Fruit fly (Drosophila melanogaster) whole organism, wandering third instar larva: ENCODE measurements around the gene CG15408.

ENCODE experiments used
- Abd-B ChIP-seq: fragments of >200 bp; optimal IDR thresholded peaks from 2 replicates; lab custom pipeline; 2017; ENCODE audit warnings: missing biosample characterization, missing genetic modification characterization
- CG32264 ChIP-seq: fragments of 200-800 bp; sonication (Bioruptor generic); optimal IDR thresholded peaks from 2 replicates; lab custom pipeline; 2016; ENCODE audit warnings: missing biosample characterization, missing genetic modification characterization
- CrebA ChIP-seq: fragments of 200-800 bp; sonication (Bioruptor generic); optimal IDR thresholded peaks from 2 replicates; lab custom pipeline; 2016; ENCODE audit warnings: missing biosample characterization, mild to moderate bottlenecking, missing genetic modification characterization, borderline replicate concordance
- Dfd ChIP-seq: fragments of >200 bp; optimal IDR thresholded peaks from 2 replicates; lab custom pipeline; 2017; ENCODE audit warnings: missing biosample characterization, missing genetic modification characterization
- Dif ChIP-seq: fragments of 200-275, 200-300 bp; sonication (Bioruptor generic); optimal IDR thresholded peaks from 2 replicates; lab custom pipeline; 2018; ENCODE audit warnings: missing biosample characterization, missing genetic modification characterization; ENCODE audit not compliant: partially characterized antibody
- HLH106 ChIP-seq: fragments of 200-800 bp; optimal IDR thresholded peaks from 3 replicates; lab custom pipeline; 2019; ENCODE audit warnings: missing biosample characterization, mild to moderate bottlenecking, missing genetic modification characterization, moderate library complexity
- Hnf4 ChIP-seq: fragments of 200-800 bp; sonication (Bioruptor generic); optimal IDR thresholded peaks from 2 replicates; lab custom pipeline; 2016; ENCODE audit warnings: missing biosample characterization, mild to moderate bottlenecking, missing genetic modification characterization
- Hr78 ChIP-seq: fragments of >200 bp; optimal IDR thresholded peaks from 2 replicates; lab custom pipeline; 2017; ENCODE audit warnings: missing biosample characterization, missing genetic modification characterization
- Myc ChIP-seq: fragments of >200 bp; optimal IDR thresholded peaks from 2 replicates; lab custom pipeline; 2017
- Rel ChIP-seq, 2 experiments: fragments of 200-800 bp; sonication (Bioruptor generic) in 1 of 2; optimal IDR thresholded peaks; 2 replicates in 1 of 2; 3 replicates in 1 of 2; lab custom pipeline; 2016 to 2019; ENCODE audit warnings: mild to moderate bottlenecking in 2 of 2, missing biosample characterization in 2 of 2, missing genetic modification characterization in 2 of 2, moderate library complexity in 1 of 2
- Sp1 ChIP-seq: fragments of 200-800 bp; sonication (Bioruptor generic); optimal IDR thresholded peaks from 3 replicates; lab custom pipeline; 2019; ENCODE audit warnings: missing biosample characterization, mild to moderate bottlenecking, missing genetic modification characterization, moderate library complexity
- br ChIP-seq: fragments of 200-800 bp; sonication (Bioruptor generic); optimal IDR thresholded peaks from 2 replicates; lab custom pipeline; 2016; ENCODE audit warnings: missing biosample characterization, missing genetic modification characterization
- brk ChIP-seq: fragments of 200-800 bp; sonication (Bioruptor generic); optimal IDR thresholded peaks from 2 replicates; lab custom pipeline; 2016; ENCODE audit warnings: missing biosample characterization, mild to moderate bottlenecking, missing genetic modification characterization
- dl ChIP-seq, 2 experiments: fragments of 175-275, 200-275 bp in 1 of 2; fragments of 200-275 bp in 1 of 2; sonication (Bioruptor generic); optimal IDR thresholded peaks; lab custom pipeline; 2018; ENCODE audit warnings: mild to moderate bottlenecking in 2 of 2, missing biosample characterization in 2 of 2, missing genetic modification characterization in 2 of 2, moderate library complexity in 2 of 2; ENCODE audit not compliant: partially characterized antibody in 2 of 2, insufficient read depth in 1 of 2
- dmrt93B ChIP-seq: fragments of 200-800 bp; sonication (Bioruptor generic); optimal IDR thresholded peaks from 2 replicates; lab custom pipeline; 2018; ENCODE audit warnings: missing biosample characterization, mild to moderate bottlenecking, missing genetic modification characterization
- dsf ChIP-seq: sonication (Bioruptor generic); optimal IDR thresholded peaks from 2 replicates; lab custom pipeline; 2016; ENCODE audit warnings: missing biosample characterization, missing genetic modification characterization, borderline replicate concordance
- foxo ChIP-seq, 2 experiments: fragments of 200-800 bp; sonication (Bioruptor generic); optimal IDR thresholded peaks; 2 replicates in 1 of 2; 3 replicates in 1 of 2; lab custom pipeline; 2016 to 2017; ENCODE audit warnings: missing biosample characterization in 2 of 2, missing genetic modification characterization in 2 of 2
- h ChIP-seq: fragments of 200-800 bp; sonication (Bioruptor generic); optimal IDR thresholded peaks from 3 replicates; lab custom pipeline; 2016; ENCODE audit warnings: missing biosample characterization, mild to moderate bottlenecking, missing genetic modification characterization
- jim ChIP-seq: fragments of 175-275, 200-325 bp; sonication (Bioruptor generic); optimal IDR thresholded peaks from 2 replicates; lab custom pipeline; 2016; ENCODE audit warnings: missing biosample characterization, mild to moderate bottlenecking, missing genetic modification characterization
- lola ChIP-seq: fragments of >200 bp; optimal IDR thresholded peaks from 2 replicates; lab custom pipeline; 2017; ENCODE audit warnings: missing biosample characterization, missing genetic modification characterization
- pan ChIP-seq: fragments of >200 bp; optimal IDR thresholded peaks from 2 replicates; lab custom pipeline; 2017
- psq ChIP-seq: fragments of 200-800 bp; sonication (Bioruptor generic); optimal IDR thresholded peaks from 3 replicates; lab custom pipeline; 2017; ENCODE audit warnings: missing biosample characterization, mild to moderate bottlenecking, missing genetic modification characterization, moderate library complexity
- rgr ChIP-seq: fragments of 200-800 bp; sonication (Bioruptor generic); optimal IDR thresholded peaks from 3 replicates; lab custom pipeline; 2016; ENCODE audit warnings: missing biosample characterization, mild to moderate bottlenecking, missing genetic modification characterization
- sage ChIP-seq: fragments of 200-800 bp; sonication (Bioruptor generic); optimal IDR thresholded peaks from 2 replicates; lab custom pipeline; 2016; ENCODE audit warnings: missing biosample characterization, mild to moderate bottlenecking, missing genetic modification characterization
- sv ChIP-seq: fragments of 200-800 bp; sonication (Bioruptor generic); optimal IDR thresholded peaks from 3 replicates; lab custom pipeline; 2016; ENCODE audit warnings: missing biosample characterization, missing genetic modification characterization
- tai ChIP-seq: sonication (Bioruptor generic); optimal IDR thresholded peaks from 2 replicates; lab custom pipeline; 2016; ENCODE audit warnings: missing biosample characterization, missing genetic modification characterization
- woc ChIP-seq: sonication (Bioruptor generic); optimal IDR thresholded peaks from 2 replicates; lab custom pipeline; 2016; ENCODE audit warnings: missing biosample characterization, mild to moderate bottlenecking, missing genetic modification characterization

The CG15408 gene

DNA sequence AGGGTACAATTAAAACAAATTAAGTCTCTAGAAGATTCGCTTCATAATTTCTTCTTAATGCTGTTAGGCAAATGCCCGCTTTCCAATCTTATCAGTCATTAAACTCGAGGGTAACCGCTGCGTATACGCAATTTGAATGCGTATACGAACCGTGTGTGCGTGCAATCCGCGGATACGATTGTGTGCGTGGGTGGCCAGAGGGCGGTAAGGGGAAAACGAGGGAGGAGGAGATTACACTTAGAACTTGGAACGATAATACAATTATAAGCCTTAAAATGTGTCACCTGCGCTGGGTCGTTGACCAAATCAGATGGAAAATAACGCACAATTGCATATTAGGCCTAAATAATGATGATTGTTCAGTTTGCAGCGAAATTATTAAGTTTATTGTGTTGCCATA lies 23.2 kb downstream of the CG15408 start:
- TF ChIP-seq woc (GFP tag; lab: Kevin White, UChicago) (no peak), dmrt93B (GFP tag; lab: Kevin White, UChicago) (no peak), foxo (GFP tag; optimal IDR thresholded peaks at IDR 0.05; lab: Kevin White, UChicago) (no peak), Sp1 (GFP tag; lab: Kevin White, UChicago) (no peak), Rel (GFP tag; optimal IDR thresholded peaks at IDR 0.05; lab: Kevin White, UChicago) (no peak), Rel (tag; optimal IDR thresholded peaks at IDR 0.05; lab: Kevin White, UChicago) (no peak), rgr (no peak), lola (GFP tag; lab: Kevin White, UChicago) (no peak), Hnf4 (no peak), br (no peak), jim (GFP tag; lab: Kevin White, UChicago) (no peak), psq (GFP tag; lab: Kevin White, UChicago) (no peak), tai (GFP tag; lab: Kevin White, UChicago) (no peak), dl (GFP tag; optimal IDR thresholded peaks at IDR 0.05; lab: Kevin White, UChicago; ENCODE audit: insufficient read depth in 1 of 2, partially characterized antibody in 2 of 2) (no peak)

DNA sequence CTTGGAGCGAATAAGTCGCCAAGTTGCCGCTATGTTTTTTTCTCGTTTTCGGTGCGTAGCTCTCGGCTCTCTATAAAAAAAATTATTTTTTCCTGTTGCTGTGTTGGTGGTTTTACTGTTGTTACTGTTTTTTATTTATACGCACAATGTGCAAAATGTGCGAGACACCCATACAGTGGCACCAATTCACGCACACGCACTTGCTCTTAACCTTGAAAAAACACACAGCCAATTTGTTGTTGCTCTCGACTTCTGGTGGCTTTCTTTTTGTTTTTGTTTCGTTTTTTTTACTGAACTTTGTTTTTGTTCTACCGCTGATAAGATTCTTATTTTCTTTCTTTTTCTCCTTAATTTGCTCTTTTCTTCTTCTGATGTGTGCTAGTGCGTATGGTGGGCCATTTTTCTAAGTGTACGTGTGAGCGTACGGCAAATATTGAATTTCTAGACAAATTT lies 23.6 kb downstream of the CG15408 start:
- TF ChIP-seq Myc (lab: Kevin White, UChicago) (no peak), Sp1 (GFP tag; lab: Kevin White, UChicago) (peak; percentile 25), Hnf4 (peak; percentile 41), Rel (GFP tag; optimal IDR thresholded peaks at IDR 0.05; lab: Kevin White, UChicago) (peak; percentile 9), Rel (tag; optimal IDR thresholded peaks at IDR 0.05; lab: Kevin White, UChicago) (no peak), foxo (GFP tag; optimal IDR thresholded peaks at IDR 0.05; lab: Kevin White, UChicago) (no peak), rgr (peak; percentile 23), CG32264 (GFP tag; lab: Kevin White, UChicago) (peak; percentile 7), Abd-B (GFP tag; lab: Kevin White, UChicago) (no peak)

DNA sequence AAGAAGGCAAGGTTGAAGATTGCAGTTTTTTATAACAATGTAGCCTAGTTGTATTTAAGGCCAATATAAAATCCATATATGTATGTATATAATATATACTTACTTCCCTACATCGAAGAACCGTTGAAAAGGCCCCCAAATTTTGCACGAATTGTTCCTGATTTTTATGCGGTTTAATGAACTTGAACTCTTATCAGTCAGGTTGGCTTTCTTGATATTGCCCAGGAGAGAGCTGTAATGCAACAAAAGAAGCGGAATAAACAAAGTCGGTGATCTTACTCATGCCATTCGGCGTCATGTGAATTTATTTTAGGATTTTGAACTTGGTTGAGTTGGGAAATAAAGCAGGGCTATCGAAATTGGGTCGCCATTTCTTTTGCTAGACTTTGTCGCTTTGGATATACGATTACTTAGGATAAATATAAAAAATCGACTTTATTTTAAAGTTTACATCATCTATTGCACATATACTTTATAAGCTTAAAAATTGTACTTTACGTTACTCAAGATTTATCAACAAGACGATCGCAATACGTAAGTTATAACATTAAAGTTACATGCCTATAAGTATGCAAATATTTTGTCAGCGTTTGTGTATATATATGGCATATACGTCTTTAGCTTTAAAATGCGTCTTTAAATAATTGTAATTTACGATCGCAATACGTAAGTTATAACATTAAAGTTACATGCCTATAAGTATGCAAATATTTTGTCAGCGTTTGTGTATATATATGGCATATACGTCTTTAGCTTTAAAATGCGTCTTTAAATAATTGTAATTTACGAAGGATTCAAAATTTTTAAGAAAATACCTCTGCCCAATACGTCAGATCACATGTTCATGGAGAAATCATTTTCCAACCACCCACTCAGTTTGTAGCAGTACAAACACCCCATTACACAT lies 24.4 kb downstream of the CG15408 start, which contains the start of gene CG8838:
CG8838 (plus strand) TSS at position 857 of the 907 bp plus-strand sequence.
- TF ChIP-seq Rel (GFP tag; optimal IDR thresholded peaks at IDR 0.05; lab: Kevin White, UChicago), result no peak
- peak; percentile 64 for TF ChIP-seq Rel (tag; optimal IDR thresholded peaks at IDR 0.05; lab: Kevin White, UChicago)
- no peak for TF ChIP-seq br
- no peak for TF ChIP-seq HLH106 (tag; lab: Kevin White, UChicago)
- no peak for TF ChIP-seq woc (GFP tag; lab: Kevin White, UChicago)
- no peak for TF ChIP-seq sv (GFP tag; lab: Kevin White, UChicago)
- no peak for TF ChIP-seq dsf (GFP tag; lab: Kevin White, UChicago)
- TF ChIP-seq pan (lab: Kevin White, UChicago), result no peak
- TF ChIP-seq brk (GFP tag; lab: Kevin White, UChicago), result no peak
- TF ChIP-seq dmrt93B (GFP tag; lab: Kevin White, UChicago), result no peak
- TF ChIP-seq Myc (lab: Kevin White, UChicago), result peak; percentile 53
- peak; percentile 35 for TF ChIP-seq CrebA (GFP tag; lab: Kevin White, UChicago)
- peak; percentile 26 for TF ChIP-seq sage
- TF ChIP-seq, all 38 proteins: peak for 4

DNA sequence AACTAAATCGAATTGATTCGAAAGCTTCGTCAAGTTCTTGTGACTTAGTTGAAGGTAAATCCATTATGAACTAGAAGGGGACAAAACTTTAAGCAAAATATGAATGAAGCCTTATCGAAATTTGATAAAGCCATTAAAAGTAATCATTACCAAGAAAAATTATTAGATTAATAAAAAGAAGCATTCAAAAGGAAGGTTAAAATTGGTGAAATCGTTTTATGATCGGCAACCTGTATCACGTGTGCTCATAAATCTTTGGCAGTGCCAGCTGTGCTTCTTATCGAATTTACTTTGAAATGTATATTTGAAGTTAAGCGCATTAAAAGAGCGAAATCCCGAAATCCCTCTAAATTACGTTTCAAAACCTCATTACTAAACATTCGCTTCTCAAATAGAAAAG lies 29.2 kb downstream of the CG15408 start:
- TF ChIP-seq Dfd, result no peak

DNA sequence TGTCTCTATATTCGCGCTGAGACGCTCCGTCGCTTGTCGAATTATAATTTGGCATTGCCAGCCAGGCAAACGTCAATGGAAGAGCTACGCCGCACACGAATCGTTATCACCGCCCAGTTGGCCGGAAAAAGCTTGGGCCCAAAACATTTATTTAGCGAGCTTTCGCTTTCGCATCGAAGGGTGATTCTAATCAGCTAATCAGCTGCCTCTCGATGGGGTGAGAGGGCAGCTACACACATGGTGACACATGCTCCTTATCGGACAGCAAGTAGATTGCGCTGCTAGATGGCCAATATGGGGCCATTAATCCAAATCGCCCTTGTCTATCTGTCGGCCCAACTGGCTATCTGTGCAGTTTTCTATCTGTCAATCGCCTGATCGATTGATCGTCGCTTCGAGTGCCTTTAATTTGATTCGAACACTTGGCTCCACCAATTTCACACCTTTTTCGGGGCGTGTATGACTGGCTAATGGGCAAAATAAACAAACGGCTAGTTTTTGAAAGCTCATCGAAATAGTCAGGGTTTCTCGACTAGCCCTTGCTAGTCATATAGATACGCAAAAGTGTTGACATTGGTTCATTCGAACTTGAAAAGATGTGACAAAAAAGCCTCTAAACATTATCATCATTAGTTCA lies 33.5 kb downstream of the CG15408 start:
- TF ChIP-seq br (no peak), Dif (no peak), Rel (GFP tag; optimal IDR thresholded peaks at IDR 0.05; lab: Kevin White, UChicago) (no peak), Rel (tag; optimal IDR thresholded peaks at IDR 0.05; lab: Kevin White, UChicago) (peak; percentile 1), Sp1 (GFP tag; lab: Kevin White, UChicago) (no peak), pan (lab: Kevin White, UChicago) (no peak), foxo (GFP tag; optimal IDR thresholded peaks at IDR 0.05; lab: Kevin White, UChicago) (no peak), Hr78 (GFP tag; lab: Kevin White, UChicago) (no peak), h (GFP tag; lab: Kevin White, UChicago) (peak; percentile 35)
